Fruit fly (Drosophila melanogaster) whole organism, pupa: Measurements from ENCODE around the gene CG14383.

Experiments used
- CG10348 ChIP-seq: fragments of 200-800 bp; sonication (Bioruptor generic); IDR thresholded peaks from 2 replicates; pipeline ENCODE4 v1.3.6; 2022; ENCODE audit warnings: missing biosample characterization, missing genetic modification characterization
- CG12605 ChIP-seq: fragments of 200-800 bp; sonication (Bioruptor generic); IDR thresholded peaks from 2 replicates; pipeline ENCODE4 v1.3.6; 2022; ENCODE audit warnings: missing biosample characterization, missing genetic modification characterization
- CG13204 ChIP-seq: fragments of 200-800 bp; sonication (Bioruptor generic); optimal IDR thresholded peaks from 2 replicates; lab custom pipeline; 2018; ENCODE audit warnings: missing biosample characterization, mild to moderate bottlenecking, missing genetic modification characterization, moderate library complexity
- CG14655 ChIP-seq: fragments of 200-800 bp; sonication (Bioruptor generic); optimal IDR thresholded peaks from 3 replicates; lab custom pipeline; 2017; ENCODE audit warnings: mild to moderate bottlenecking, missing biosample characterization, missing genetic modification reagents, missing genetic modification characterization
- CG15710 ChIP-seq: fragments of 200-800 bp; sonication (Bioruptor generic); optimal IDR thresholded peaks from 2 replicates; lab custom pipeline; 2018; ENCODE audit warnings: missing biosample characterization, mild to moderate bottlenecking, missing genetic modification characterization, moderate library complexity
- CG17806 ChIP-seq: fragments of 200-800 bp; sonication (Bioruptor generic); optimal IDR thresholded peaks from 2 replicates; lab custom pipeline; 2018; ENCODE audit warnings: missing biosample characterization, mild to moderate bottlenecking, missing genetic modification characterization, moderate library complexity
- CG32121 ChIP-seq: fragments of 200-800 bp; sonication (Bioruptor generic); IDR thresholded peaks from 2 replicates; pipeline ENCODE4 v1.3.6; 2022; ENCODE audit warnings: missing biosample characterization, missing genetic modification characterization
- CG34367 ChIP-seq: fragments of 200-800 bp; sonication (Bioruptor generic); optimal IDR thresholded peaks from 2 replicates; lab custom pipeline; 2018; ENCODE audit warnings: missing biosample characterization, mild to moderate bottlenecking, missing genetic modification characterization
- CG4496 ChIP-seq: fragments of 200-800 bp; sonication (Bioruptor generic); IDR thresholded peaks from 3 replicates; pipeline ENCODE4 v1.3.6; 2022; ENCODE audit warnings: missing biosample characterization, missing genetic modification characterization
- CG8159 ChIP-seq: fragments of 200-800 bp; sonication (Bioruptor generic); optimal IDR thresholded peaks from 3 replicates; lab custom pipeline; 2018; ENCODE audit warnings: missing biosample characterization, mild to moderate bottlenecking, missing genetic modification characterization, moderate library complexity
- CG8301 ChIP-seq: fragments of 200-800 bp; sonication (Bioruptor generic); optimal IDR thresholded peaks from 2 replicates; lab custom pipeline; 2018; ENCODE audit warnings: missing biosample characterization, mild to moderate bottlenecking, missing genetic modification characterization
- CG9948 ChIP-seq: fragments of 200-800 bp; sonication (Bioruptor generic); optimal IDR thresholded peaks from 2 replicates; lab custom pipeline; 2018; ENCODE audit warnings: missing biosample characterization, mild to moderate bottlenecking, missing genetic modification characterization, moderate library complexity
- D1 ChIP-seq: fragments of 200-800 bp; sonication (Bioruptor generic); optimal IDR thresholded peaks from 2 replicates; lab custom pipeline; 2018; ENCODE audit warnings: missing biosample characterization, mild to moderate bottlenecking, missing genetic modification characterization, moderate library complexity
- EcR ChIP-seq: fragments of 200-800 bp; sonication (Bioruptor generic); optimal IDR thresholded peaks from 3 replicates; lab custom pipeline; 2019; ENCODE audit warnings: missing biosample characterization, missing genetic modification characterization, mild to moderate bottlenecking, moderate library complexity, missing genetic modification reagents
- Ets98B ChIP-seq: fragments of 200-800 bp; sonication (Bioruptor generic); IDR thresholded peaks from 2 replicates; pipeline ENCODE4 v1.3.6; 2022; ENCODE audit warnings: missing biosample characterization, missing genetic modification characterization
- Pif1A ChIP-seq: fragments of 200-800 bp; sonication (Bioruptor generic); optimal IDR thresholded peaks from 3 replicates; lab custom pipeline; 2016; ENCODE audit warnings: missing biosample characterization, missing genetic modification characterization
- Pif1B ChIP-seq: fragments of 200-800 bp; sonication (Bioruptor generic); optimal IDR thresholded peaks from 3 replicates; lab custom pipeline; 2016; ENCODE audit warnings: missing biosample characterization, missing genetic modification characterization
- fd96Ca ChIP-seq: fragments of 200-800 bp; sonication (Bioruptor generic); IDR thresholded peaks from 3 replicates; pipeline ENCODE4 v1.3.6; 2022; ENCODE audit warnings: missing biosample characterization, missing genetic modification characterization
- gl ChIP-seq: fragments of 200-800 bp; sonication (Bioruptor generic); optimal IDR thresholded peaks from 2 replicates; lab custom pipeline; 2018; ENCODE audit warnings: missing biosample characterization, mild to moderate bottlenecking, missing genetic modification characterization
- rn ChIP-seq: fragments of 200-800 bp; sonication (Bioruptor generic); IDR thresholded peaks from 2 replicates; pipeline ENCODE4 v1.3.6; 2022; ENCODE audit warnings: missing biosample characterization, missing genetic modification characterization

Gene CG14383

dm6 chr3R:12988411-12988810, at the start of gene CG14383:
TSS of gene CG14383 (minus strand) at chr3R:12988511.
- TF ChIP-seq Ets98B (GFP tag; lab: Robert Waterston, UW) (no peak), CG13204 (GFP tag; lab: Kevin White, UChicago) (no peak), CG32121 (GFP tag; lab: Robert Waterston, UW) (no peak), rn (GFP tag; lab: Robert Waterston, UW) (no peak), CG4496 (no peak), CG8301 (tag; lab: Kevin White, UChicago) (no peak), CG15710 (tag; lab: Kevin White, UChicago) (no peak), CG8159 (tag; lab: Kevin White, UChicago) (no peak), CG12605 (GFP tag; lab: Robert Waterston, UW) (no peak), D1 (tag; lab: Kevin White, UChicago) (no peak), gl (tag; lab: Kevin White, UChicago) (no peak), CG10348 (GFP tag; lab: Robert Waterston, UW) (no peak), CG34367 (no peak), fd96Ca (no peak), CG14655 (GFP tag; lab: Kevin White, UChicago) (no peak)

DNA sequence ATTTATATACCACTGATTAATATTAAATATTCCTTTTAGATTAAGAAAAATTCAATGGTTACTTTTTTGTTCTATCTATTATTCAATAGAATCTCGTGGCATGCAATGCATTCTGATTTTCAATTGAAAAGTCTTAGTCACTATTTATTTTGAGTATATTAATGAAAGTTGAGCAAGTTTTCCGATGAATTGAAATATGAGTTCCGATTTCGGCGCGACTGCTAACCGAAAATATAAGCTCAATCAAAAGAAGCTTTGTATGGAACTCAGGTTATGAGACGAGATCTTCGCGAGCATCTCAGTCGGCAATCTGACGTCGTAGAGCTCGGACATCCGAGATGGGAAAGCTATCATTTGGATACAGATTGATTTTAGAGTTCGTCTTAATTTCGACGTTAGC, 49.8 kb upstream of the CG14383 start, which contains the start of gene CG11668:
Gene CG11668 (plus strand): TSS at position 301 of the 400 bp plus-strand sequence.
- TF ChIP-seq gl (tag; lab: Kevin White, UChicago), result no peak

DNA sequence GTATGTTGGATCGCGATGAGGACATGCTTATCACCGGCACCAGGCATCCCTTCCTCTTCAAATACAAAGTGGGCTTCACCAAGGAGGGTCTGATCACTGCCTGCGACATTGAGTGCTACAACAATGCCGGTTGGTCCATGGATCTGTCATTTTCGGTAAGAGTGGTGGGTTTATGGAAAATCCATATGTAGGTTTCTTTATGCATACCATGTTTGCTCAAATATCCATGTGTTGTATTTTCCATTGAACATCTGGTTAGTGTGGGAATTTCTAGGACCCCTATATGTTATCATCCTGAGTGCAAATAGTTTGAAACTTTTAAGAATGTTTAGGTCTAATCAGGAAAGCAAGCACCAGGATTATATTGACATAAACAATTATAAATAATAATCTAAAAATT, 47.8 kb upstream of the CG14383 start:
- TF ChIP-seq fd96Ca (no peak), CG8159 (tag; lab: Kevin White, UChicago) (no peak), Pif1A (GFP tag; lab: Kevin White, UChicago) (no peak), CG12605 (GFP tag; lab: Robert Waterston, UW) (no peak), CG15710 (tag; lab: Kevin White, UChicago) (no peak), rn (GFP tag; lab: Robert Waterston, UW) (no peak), CG13204 (GFP tag; lab: Kevin White, UChicago) (no peak), CG9948 (tag; lab: Kevin White, UChicago) (no peak)

DNA sequence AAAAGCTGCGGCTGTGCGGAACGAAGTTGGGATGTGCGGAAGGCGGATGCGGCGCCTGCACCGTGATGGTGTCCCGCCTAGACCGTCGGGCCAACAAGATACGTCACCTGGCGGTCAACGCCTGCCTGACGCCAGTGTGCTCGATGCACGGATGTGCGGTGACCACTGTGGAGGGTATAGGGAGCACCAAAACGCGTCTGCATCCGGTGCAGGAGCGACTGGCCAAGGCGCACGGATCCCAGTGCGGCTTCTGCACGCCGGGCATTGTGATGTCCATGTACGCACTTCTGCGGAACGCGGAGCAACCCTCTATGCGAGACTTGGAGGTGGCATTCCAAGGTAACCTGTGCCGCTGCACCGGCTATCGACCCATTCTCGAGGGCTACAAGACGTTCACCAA, 45.4 kb upstream of the CG14383 start:
- no peak for TF ChIP-seq CG4496
- no peak for TF ChIP-seq CG34367
- TF ChIP-seq CG8159 (tag; lab: Kevin White, UChicago), result no peak
- no peak for TF ChIP-seq Ets98B (GFP tag; lab: Robert Waterston, UW)
- TF ChIP-seq fd96Ca, result no peak
- TF ChIP-seq rn (GFP tag; lab: Robert Waterston, UW), result no peak
- TF ChIP-seq CG15710 (tag; lab: Kevin White, UChicago), result no peak
- TF ChIP-seq CG14655 (GFP tag; lab: Kevin White, UChicago), result no peak
- TF ChIP-seq CG9948 (tag; lab: Kevin White, UChicago), result no peak
- TF ChIP-seq CG10348 (GFP tag; lab: Robert Waterston, UW), result no peak
- TF ChIP-seq CG8301 (tag; lab: Kevin White, UChicago), result no peak
- no peak for TF ChIP-seq Pif1A (GFP tag; lab: Kevin White, UChicago)
- TF ChIP-seq D1 (tag; lab: Kevin White, UChicago), result no peak
- no peak for TF ChIP-seq CG17806 (tag; lab: Kevin White, UChicago)
- TF ChIP-seq CG12605 (GFP tag; lab: Robert Waterston, UW), result no peak
- no peak for TF ChIP-seq EcR
- TF ChIP-seq gl (tag; lab: Kevin White, UChicago), result no peak
- TF ChIP-seq Pif1B (GFP tag; lab: Kevin White, UChicago), result no peak
- TF ChIP-seq CG13204 (GFP tag; lab: Kevin White, UChicago), result no peak
- TF ChIP-seq, all 21 proteins: peak for 0

dm6 chr3R:13032975-13033445, 44.7 kb upstream of the CG14383 start:
- peak; percentile 33 for TF ChIP-seq CG32121 (GFP tag; lab: Robert Waterston, UW)
- TF ChIP-seq CG4496, result 0 out of 3 replicates have a peak, but pooled peaks have one; percentile 36
- TF ChIP-seq Ets98B (GFP tag; lab: Robert Waterston, UW), result 0 out of 2 replicates have a peak, but pooled peaks have one; percentile 37
- TF ChIP-seq CG34367, result no peak
- TF ChIP-seq, all 21 proteins: peak for 3

DNA sequence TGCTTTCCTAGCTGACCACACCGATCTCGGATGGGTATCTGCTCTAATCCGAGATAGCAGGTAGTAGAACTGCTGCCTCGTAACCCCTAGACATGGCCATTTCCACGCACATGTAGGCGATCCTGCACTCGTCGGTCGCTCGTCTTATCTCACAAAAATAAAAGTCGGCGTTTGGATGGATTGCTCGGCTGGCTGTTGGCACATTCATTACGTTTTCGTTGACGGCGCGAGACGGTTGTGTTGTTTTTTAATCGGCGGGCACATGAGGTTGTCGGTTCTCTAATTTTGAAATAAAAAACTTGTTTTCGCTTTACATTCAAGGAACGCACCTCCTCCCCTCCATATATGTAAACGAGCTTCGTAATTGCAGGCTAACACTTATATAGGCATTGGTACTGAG, 44.0 kb upstream of the CG14383 start, which contains the start of gene ry:
Gene ry (plus strand): TSS at position 206 of the 400 bp plus-strand sequence.
- TF ChIP-seq CG32121 (GFP tag; lab: Robert Waterston, UW) (peak; percentile 14; the same call in 1 of the 2 replicates), CG14655 (GFP tag; lab: Kevin White, UChicago) (no peak), CG10348 (GFP tag; lab: Robert Waterston, UW) (no peak)
- TF ChIP-seq, all 21 proteins: peak for 1
